Worm (Caenorhabditis elegans): Measurements from ENCODE around the gene T05B4.10.

ce11 chrV:4082952-4083351 lies 37.6 kb downstream of the T05B4.10 start, which contains the start of gene F38H12.5:
- TF ChIP-seq nhr-76 (tag; optimal IDR thresholded peaks at IDR 0.05), result no peak
- TF ChIP-seq mab-5 (tag; optimal IDR thresholded peaks at IDR 0.05), result no peak
- TF ChIP-seq lin-13 (tag; optimal IDR thresholded peaks at IDR 0.05), result no peak
- TF ChIP-seq unc-62 (GFP tag; optimal IDR thresholded peaks at IDR 0.05), result no peak
- TF ChIP-seq snpc-4 (tag; optimal IDR thresholded peaks at IDR 0.05), result no peak
- TF ChIP-seq mep-1 (tag; optimal IDR thresholded peaks at IDR 0.05), result no peak
- no peak for TF ChIP-seq sptf-1 (tag; optimal IDR thresholded peaks at IDR 0.05)
- TF ChIP-seq elt-3 (tag; optimal IDR thresholded peaks at IDR 0.05), result no peak
- no peak for TF ChIP-seq pha-4 (tag; optimal IDR thresholded peaks at IDR 0.05)
- TF ChIP-seq sem-2 (GFP tag; optimal IDR thresholded peaks at IDR 0.05), result no peak
